Worm (Caenorhabditis elegans): ENCODE measurements around the gene pmt-2.

- TF ChIP-seq lin-13 (GFP tag; optimal IDR thresholded peaks at IDR 0.05) (no peak), unc-55 (GFP tag; optimal IDR thresholded peaks at IDR 0.05) (no peak), lsy-2 (tag; optimal IDR thresholded peaks at IDR 0.05) (no peak), snpc-4 (tag; optimal IDR thresholded peaks at IDR 0.05) (no peak), unc-62 (GFP tag; optimal IDR thresholded peaks at IDR 0.05) (no peak), nhr-11 (tag; optimal IDR thresholded peaks at IDR 0.05) (no peak), aly-2 (tag; optimal IDR thresholded peaks at IDR 0.05) (no peak), nhr-77 (tag; optimal IDR thresholded peaks at IDR 0.05) (no peak), zag-1 (tag; optimal IDR thresholded peaks at IDR 0.05) (no peak), mbf-1 (tag; optimal IDR thresholded peaks at IDR 0.05) (no peak), lin-39 (tag; optimal IDR thresholded peaks at IDR 0.05) (no peak), fos-1 (tag; optimal IDR thresholded peaks at IDR 0.05) (no peak)
Measured at ce11 chrV:4585009-4585408, 43.4 kb upstream of the pmt-2 start, which contains the start of gene Y61A9LA.1.

Data from whole organism, L2 larva.